Worm (Caenorhabditis elegans) whole organism, L4 larva: ENCODE measurements around the gene egrh-2.

Experiments used
- R02D3.7 ChIP-seq: fragments of 150-350 bp; sonication (generic microtip); optimal IDR thresholded peaks from 3 replicates; lab custom pipeline; 2014; ENCODE audit warnings: missing biosample characterization, missing genetic modification characterization
- ama-1 ChIP-seq: fragments of 150-350 bp; optimal IDR thresholded peaks from 2 replicates; lab custom pipeline; 2014; ENCODE audit warnings: inconsistent platforms, mixed read lengths
- daf-8 ChIP-seq: fragments of 200-800 bp; sonication (Bioruptor generic); IDR thresholded peaks from 2 replicates; pipeline ENCODE4 v1.3.6; 2022; ENCODE audit warnings: missing genetic modification characterization, missing compliant biosample characterization
- gei-8 ChIP-seq: fragments of 200-800 bp; sonication (Bioruptor generic); optimal IDR thresholded peaks from 2 replicates; lab custom pipeline; 2018; ENCODE audit warnings: mild to moderate bottlenecking, missing genetic modification characterization, missing compliant biosample characterization
- mep-1 ChIP-seq: fragments of 150-350 bp; sonication (generic microtip); optimal IDR thresholded peaks from 3 replicates; lab custom pipeline; 2014; ENCODE audit warnings: missing biosample characterization, missing genetic modification characterization
- nhr-11 ChIP-seq: fragments of 150-350 bp; optimal IDR thresholded peaks from 2 replicates; lab custom pipeline; 2014; ENCODE audit warnings: missing biosample characterization, missing genetic modification characterization
- zag-1 ChIP-seq: fragments of 150-350 bp; optimal IDR thresholded peaks from 2 replicates; lab custom pipeline; 2014; ENCODE audit warnings: missing biosample characterization, missing genetic modification characterization

- TF ChIP-seq mep-1 (tag; lab: Kevin White, UChicago): no peak
- no peak for TF ChIP-seq daf-8
- no peak for TF ChIP-seq zag-1
- TF ChIP-seq ama-1 (lab: Kevin White, UChicago): no peak
- TF ChIP-seq R02D3.7 (tag; lab: Kevin White, UChicago): no peak
- TF ChIP-seq nhr-11: no peak
- TF ChIP-seq gei-8 (GFP tag; lab: Kevin White, UChicago): no peak
Measured at ce11 chrIV:945601-946000, 44.7 kb downstream of the egrh-2 start, which contains the start of gene faah-3.
